Worm (Caenorhabditis elegans): ENCODE results near the gene ttr-2.

ce11 chrIII:9973765-9974164, 46.2 kb downstream of the ttr-2 start, which contains the start of gene R10E12.2:
- no peak for TF ChIP-seq lin-11 (tag; optimal IDR thresholded peaks at IDR 0.05)
- TF ChIP-seq fkh-10 (GFP tag; optimal IDR thresholded peaks at IDR 0.05), result no peak
- TF ChIP-seq nhr-232 (tag; optimal IDR thresholded peaks at IDR 0.05), result no peak
- TF ChIP-seq nhr-11 (tag; optimal IDR thresholded peaks at IDR 0.05), result no peak
- TF ChIP-seq pat-9 (tag; optimal IDR thresholded peaks at IDR 0.05), result no peak
- no peak for TF ChIP-seq ceh-30 (tag; optimal IDR thresholded peaks at IDR 0.05)
- no peak for TF ChIP-seq unc-86 (tag; optimal IDR thresholded peaks at IDR 0.05)
- TF ChIP-seq dmd-4 (tag; optimal IDR thresholded peaks at IDR 0.05; ENCODE audit: borderline replicate concordance), result no peak
- no peak for TF ChIP-seq zip-5 (tag; optimal IDR thresholded peaks at IDR 0.05)
- TF ChIP-seq ceh-45 (GFP tag; IDR thresholded peaks at IDR 0.05), result no peak
- no peak for TF ChIP-seq elt-2 (tag; optimal IDR thresholded peaks at IDR 0.05)
- no peak for TF ChIP-seq fkh-6 (tag; optimal IDR thresholded peaks at IDR 0.05)
- TF ChIP-seq nfya-1 (tag; optimal IDR thresholded peaks at IDR 0.05), result no peak
- no peak for TF ChIP-seq ahr-1 (tag; optimal IDR thresholded peaks at IDR 0.05)

Data from whole organism, late embryonic.